Worm (Caenorhabditis elegans): ENCODE results near the gene E02C12.19.

Gene E02C12.19

DNA sequence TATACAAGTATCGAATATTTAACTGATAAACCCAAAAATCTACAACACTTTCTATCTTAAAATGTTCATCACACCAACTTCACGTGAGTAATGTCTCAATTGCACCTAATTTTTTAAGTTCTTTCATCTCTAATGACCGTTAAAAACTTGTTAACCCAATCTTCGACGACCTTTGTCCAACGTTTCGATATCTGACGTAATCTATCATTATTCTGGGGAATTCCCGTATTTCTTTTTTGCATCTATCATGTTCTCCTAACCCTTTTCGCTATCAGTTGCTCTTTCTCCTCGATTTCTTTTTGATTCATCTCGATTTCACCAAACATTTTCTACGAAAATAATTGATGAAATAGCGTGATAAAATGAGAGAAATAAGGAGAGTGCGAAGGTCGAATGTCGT, 48.6 kb downstream of the E02C12.19 start (continued):
- TF ChIP-seq nhr-10 (tag; optimal IDR thresholded peaks at IDR 0.05) (no peak), R02D3.7 (tag; optimal IDR thresholded peaks at IDR 0.05) (no peak), ztf-11 (tag; optimal IDR thresholded peaks at IDR 0.05) (no peak), lsy-2 (tag; optimal IDR thresholded peaks at IDR 0.05) (peak in 1 of 2 experiments; percentile 27), zag-1 (tag; optimal IDR thresholded peaks at IDR 0.05) (no peak), nhr-23 (tag; optimal IDR thresholded peaks at IDR 0.05) (no peak), lin-39 (tag; optimal IDR thresholded peaks at IDR 0.05) (no peak), unc-62 (GFP tag; optimal IDR thresholded peaks at IDR 0.05) (no peak), lin-13 (GFP tag; optimal IDR thresholded peaks at IDR 0.05) (no peak), snpc-4 (tag; optimal IDR thresholded peaks at IDR 0.05) (no peak), ztf-1 (GFP tag; conservative IDR thresholded peaks at IDR 0.05) (no peak), mdl-1 (tag; optimal IDR thresholded peaks at IDR 0.05) (no peak), elt-3 (tag; optimal IDR thresholded peaks at IDR 0.05) (no peak), peb-1 (tag; optimal IDR thresholded peaks at IDR 0.05) (no peak), Y55F3AM.14 (GFP tag; optimal IDR thresholded peaks at IDR 0.05) (no peak), dmd-4 (tag; optimal IDR thresholded peaks at IDR 0.05) (no peak), nhr-6 (tag; optimal IDR thresholded peaks at IDR 0.05) (no peak), ZK546.5 (tag; optimal IDR thresholded peaks at IDR 0.05) (no peak), nhr-21 (tag; optimal IDR thresholded peaks at IDR 0.05) (peak; percentile 63), nhr-237 (tag; optimal IDR thresholded peaks at IDR 0.05) (no peak), aly-2 (tag; optimal IDR thresholded peaks at IDR 0.05) (no peak), lin-11 (tag; optimal IDR thresholded peaks at IDR 0.05) (no peak), ceh-82 (tag; optimal IDR thresholded peaks at IDR 0.05) (no peak)

DNA sequence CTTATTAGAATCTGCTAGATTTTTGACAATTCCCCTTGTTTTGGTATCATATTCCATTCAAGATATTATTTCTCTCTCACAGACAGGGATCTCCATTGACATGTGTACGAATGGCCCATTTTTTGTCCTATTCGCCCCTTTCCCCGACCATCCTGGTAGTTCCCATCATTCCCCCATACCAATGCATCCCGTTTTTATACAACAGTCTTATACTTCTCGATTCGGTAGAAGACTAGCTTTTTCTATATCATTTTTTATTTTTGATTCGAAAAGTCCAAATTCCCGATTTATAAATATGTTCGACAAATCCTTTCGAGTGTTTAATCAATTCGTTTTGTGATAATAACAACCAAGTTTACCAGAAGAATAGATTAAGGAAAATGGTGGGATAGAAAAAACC, 49.4 kb downstream of the E02C12.19 start:
- TF ChIP-seq ztf-1 (GFP tag; conservative IDR thresholded peaks at IDR 0.05) (no peak), zag-1 (tag; optimal IDR thresholded peaks at IDR 0.05) (no peak), mdl-1 (tag; optimal IDR thresholded peaks at IDR 0.05) (no peak), blmp-1 (tag; optimal IDR thresholded peaks at IDR 0.05; ENCODE audit: insufficient read depth) (no peak), ama-1 (optimal IDR thresholded peaks at IDR 0.05) (peak; percentile 45)

Measured in whole organism, L2 larva.